Fruit fly (Drosophila melanogaster) whole organism, embryonic: Measurements from ENCODE around the gene CG5214.

ENCODE experiments used
- CG12236 ChIP-seq: fragments of 200-800 bp; sonication (Bioruptor generic); optimal IDR thresholded peaks from 2 replicates; lab custom pipeline; 2016; ENCODE audit warnings: missing biosample characterization, missing genetic modification characterization
- CG15073 ChIP-seq: fragments of 200-800 bp; sonication (Bioruptor generic); optimal IDR thresholded peaks from 2 replicates; lab custom pipeline; 2016; ENCODE audit warnings: missing biosample characterization, missing genetic modification characterization
- CG18011 ChIP-seq: fragments of 200-800 bp; sonication (Bioruptor generic); optimal IDR thresholded peaks from 2 replicates; lab custom pipeline; 2017; ENCODE audit warnings: missing biosample characterization, missing genetic modification characterization, mild to moderate bottlenecking, moderate library complexity, missing genotype
- CG18476 ChIP-seq: fragments of 200-800 bp; sonication (Bioruptor generic); optimal IDR thresholded peaks from 2 replicates; lab custom pipeline; 2016; ENCODE audit warnings: missing biosample characterization, mild to moderate bottlenecking, missing genetic modification characterization
- CG2120 ChIP-seq: fragments of 200-800 bp; sonication (Bioruptor generic); optimal IDR thresholded peaks from 3 replicates; lab custom pipeline; 2016; ENCODE audit warnings: missing biosample characterization, missing genetic modification characterization
- CG2202 ChIP-seq: fragments of 200-800 bp; sonication (Bioruptor generic); optimal IDR thresholded peaks from 2 replicates; lab custom pipeline; 2018; ENCODE audit warnings: missing biosample characterization, mild to moderate bottlenecking, missing genetic modification characterization
- CG3163 ChIP-seq: fragments of 200-800 bp; sonication (Bioruptor generic); optimal IDR thresholded peaks from 3 replicates; lab custom pipeline; 2016; ENCODE audit warnings: missing biosample characterization, missing genetic modification characterization
- CG32767 ChIP-seq: fragments of 200-800 bp; sonication (Bioruptor generic); IDR thresholded peaks from 2 replicates; pipeline ENCODE4 v1.3.6; 2022; ENCODE audit warnings: missing biosample characterization, missing genetic modification characterization
- CG32772 ChIP-seq: fragments of 200-800 bp; sonication (Bioruptor generic); IDR thresholded peaks from 2 replicates; pipeline ENCODE4 v1.3.6; 2022; ENCODE audit warnings: missing biosample characterization, missing genetic modification characterization
- CG3838 ChIP-seq: fragments of 200-800 bp; sonication (Bioruptor generic); optimal IDR thresholded peaks from 3 replicates; lab custom pipeline; 2016; ENCODE audit warnings: missing biosample characterization, missing genetic modification characterization
- CG6272 ChIP-seq: fragments of 200-800 bp; sonication (Bioruptor generic); IDR thresholded peaks from 2 replicates; pipeline ENCODE4 v1.3.6; 2022; ENCODE audit warnings: missing biosample characterization, missing genetic modification characterization
- CG6765 ChIP-seq: fragments of 200-800 bp; sonication (Bioruptor generic); optimal IDR thresholded peaks from 3 replicates; lab custom pipeline; 2017; ENCODE audit warnings: missing biosample characterization, mild to moderate bottlenecking, missing genetic modification characterization
- CG8290 ChIP-seq, 3 experiments: fragments of 200-800 bp; sonication (Bioruptor generic); optimal IDR thresholded peaks; 2 replicates each; lab custom pipeline; 2016 to 2019; ENCODE audit warnings: missing biosample characterization in 3 of 3, missing genetic modification characterization in 3 of 3, mild to moderate bottlenecking in 2 of 3, moderate library complexity in 1 of 3
- CG8359 ChIP-seq: fragments of 200-800 bp; sonication (Bioruptor generic); optimal IDR thresholded peaks from 2 replicates; lab custom pipeline; 2017; ENCODE audit warnings: missing biosample characterization, mild to moderate bottlenecking, missing genetic modification characterization, borderline replicate concordance
- Camta ChIP-seq: fragments of 200-800 bp; sonication (Bioruptor generic); optimal IDR thresholded peaks from 2 replicates; lab custom pipeline; 2016; ENCODE audit warnings: missing biosample characterization, missing genetic modification characterization
- Dfd ChIP-seq, 2 experiments: fragments of >200 bp; optimal IDR thresholded peaks; 2 replicates each; lab custom pipeline; 2017; ENCODE audit warnings: missing biosample characterization in 2 of 2, missing genetic modification characterization in 2 of 2
- ERR ChIP-seq: fragments of 200-800 bp; sonication (Bioruptor generic); optimal IDR thresholded peaks from 2 replicates; lab custom pipeline; 2016; ENCODE audit warnings: missing biosample characterization, missing genetic modification characterization
- Ets65A ChIP-seq: fragments of 200-800 bp; sonication (Bioruptor generic); peaks from one replicate; lab custom pipeline; 2016; ENCODE audit warnings: missing biosample characterization, missing genetic modification characterization
- Ets97D ChIP-seq: fragments of 200-800 bp; sonication (Bioruptor generic); optimal IDR thresholded peaks from 3 replicates; lab custom pipeline; 2016; ENCODE audit warnings: missing biosample characterization, missing genetic modification characterization
- Gsc ChIP-seq: fragments of 200-800 bp; sonication (Bioruptor generic); IDR thresholded peaks from 2 replicates; pipeline ENCODE4 v1.3.6; 2022; ENCODE audit warnings: missing biosample characterization, missing genetic modification characterization
- Hmx ChIP-seq: fragments of 200-800 bp; sonication (Bioruptor generic); optimal IDR thresholded peaks from 2 replicates; lab custom pipeline; 2016; ENCODE audit warnings: missing biosample characterization, missing genetic modification characterization
- Lhr ChIP-seq: fragments of 200-800 bp; sonication (Bioruptor generic); optimal IDR thresholded peaks from 3 replicates; lab custom pipeline; 2017; ENCODE audit warnings: mild to moderate bottlenecking, missing biosample characterization, missing genetic modification reagents, missing genetic modification characterization
- MBD-R2 ChIP-seq: fragments of 200-800 bp; sonication (Bioruptor generic); IDR thresholded peaks from 2 replicates; pipeline ENCODE4 v1.3.6; 2022; ENCODE audit warnings: missing biosample characterization, missing genetic modification characterization
- Mad ChIP-seq: fragments of 200-800 bp; sonication (Bioruptor generic); optimal IDR thresholded peaks from 2 replicates; lab custom pipeline; 2016; ENCODE audit warnings: missing biosample characterization, missing genetic modification characterization
- Max ChIP-seq: fragments of 200-800 bp; sonication (Bioruptor generic); optimal IDR thresholded peaks from 2 replicates; lab custom pipeline; 2016; ENCODE audit warnings: missing biosample characterization, mild to moderate bottlenecking, missing genetic modification characterization
- Med ChIP-seq: fragments of 200-800 bp; sonication (Bioruptor generic); peaks from one replicate; lab custom pipeline; 2016; ENCODE audit warnings: missing biosample characterization, missing genetic modification characterization, mild to moderate bottlenecking, inconsistent platforms, moderate library complexity
- Sox100B ChIP-seq: fragments of 200-800 bp; sonication (Bioruptor generic); optimal IDR thresholded peaks from 3 replicates; lab custom pipeline; 2018; ENCODE audit warnings: missing biosample characterization, mild to moderate bottlenecking, missing genetic modification characterization
- Ssrp ChIP-seq: fragments of 200-800 bp; sonication (Bioruptor generic); optimal IDR thresholded peaks from 2 replicates; lab custom pipeline; 2018; ENCODE audit warnings: missing biosample characterization, mild to moderate bottlenecking, missing genetic modification characterization, moderate library complexity
- YL-1 ChIP-seq: fragments of 200-800 bp; sonication (Bioruptor generic); optimal IDR thresholded peaks from 3 replicates; lab custom pipeline; 2017; ENCODE audit warnings: missing biosample characterization, mild to moderate bottlenecking, missing genetic modification characterization
- az2 ChIP-seq: fragments of 200-800 bp; sonication (Bioruptor generic); optimal IDR thresholded peaks from 3 replicates; lab custom pipeline; 2016; ENCODE audit warnings: missing biosample characterization, missing genetic modification characterization
- bowl ChIP-seq: fragments of 200-800 bp; sonication (Bioruptor generic); IDR thresholded peaks from 2 replicates; pipeline ENCODE4 v1.3.6; 2022; ENCODE audit warnings: missing biosample characterization, missing genetic modification characterization
- crc ChIP-seq: fragments of 200-800 bp; sonication (Bioruptor generic); optimal IDR thresholded peaks from 2 replicates; lab custom pipeline; 2016; ENCODE audit warnings: missing biosample characterization, missing genetic modification characterization
- dmrt99B ChIP-seq: fragments of 200-800 bp; sonication (Bioruptor generic); optimal IDR thresholded peaks from 2 replicates; lab custom pipeline; 2018; ENCODE audit warnings: missing biosample characterization, mild to moderate bottlenecking, missing genetic modification characterization, moderate library complexity
- dpn ChIP-seq, 2 experiments: fragments of 200-800 bp; sonication (Bioruptor generic); optimal IDR thresholded peaks; 3 replicates each; lab custom pipeline; 2016; ENCODE audit warnings: missing biosample characterization in 2 of 2, missing genetic modification characterization in 2 of 2
- exex ChIP-seq: fragments of 200-800 bp; sonication (Bioruptor generic); optimal IDR thresholded peaks from 4 replicates; lab custom pipeline; 2018; ENCODE audit warnings: missing biosample characterization, mild to moderate bottlenecking, missing genetic modification characterization, moderate library complexity
- gcm ChIP-seq: fragments of 200-800 bp; sonication (Bioruptor generic); optimal IDR thresholded peaks from 2 replicates; lab custom pipeline; 2019; ENCODE audit warnings: missing biosample characterization, mild to moderate bottlenecking, missing genetic modification characterization, moderate library complexity
- gem ChIP-seq: fragments of 200-800 bp; sonication (Bioruptor generic); optimal IDR thresholded peaks from 2 replicates; lab custom pipeline; 2019; ENCODE audit warnings: missing biosample characterization, mild to moderate bottlenecking, missing genetic modification characterization, moderate library complexity
- inv ChIP-seq: fragments of 200-800 bp; sonication (Bioruptor generic); IDR thresholded peaks from 2 replicates; pipeline ENCODE4 v1.3.6; 2022; ENCODE audit warnings: missing biosample characterization, missing genetic modification characterization; ENCODE audit not compliant: partially characterized antibody
- lmd ChIP-seq: fragments of 200-800 bp; sonication (Bioruptor generic); IDR thresholded peaks from 2 replicates; pipeline ENCODE4 v1.3.6; 2022; ENCODE audit warnings: missing biosample characterization, missing genetic modification characterization
- otp ChIP-seq: fragments of 200-800 bp; sonication (Bioruptor generic); IDR thresholded peaks from 3 replicates; pipeline ENCODE4, ENCODE4 v1.3.6; 2022; ENCODE audit warnings: missing biosample characterization, missing genetic modification characterization
- pfk ChIP-seq: fragments of 200-800 bp; sonication (Bioruptor generic); optimal IDR thresholded peaks from 2 replicates; lab custom pipeline; 2018; ENCODE audit warnings: missing biosample characterization, mild to moderate bottlenecking, missing genetic modification characterization, moderate library complexity
- pros ChIP-seq: fragments of 200-800 bp; sonication (Bioruptor generic); optimal IDR thresholded peaks from 3 replicates; lab custom pipeline; 2019; ENCODE audit warnings: missing biosample characterization, mild to moderate bottlenecking, missing genetic modification characterization, moderate library complexity
- seq ChIP-seq: fragments of 200-800 bp; sonication (Bioruptor generic); IDR thresholded peaks from 2 replicates; pipeline ENCODE4 v1.3.6; 2022; ENCODE audit warnings: missing biosample characterization, missing genetic modification characterization
- sim ChIP-seq: fragments of 200-800 bp; sonication (Bioruptor generic); IDR thresholded peaks from 2 replicates; pipeline ENCODE4 v1.3.6; 2022; ENCODE audit warnings: missing biosample characterization, missing genetic modification characterization
- slbo ChIP-seq: fragments of 200-800 bp; sonication (Bioruptor generic); IDR thresholded peaks from 2 replicates; pipeline ENCODE4 v1.3.6; 2022; ENCODE audit warnings: missing biosample characterization, missing genetic modification characterization
- slp2 ChIP-seq: fragments of 200-800 bp; sonication (Bioruptor generic); optimal IDR thresholded peaks from 2 replicates; lab custom pipeline; 2016; ENCODE audit warnings: missing biosample characterization, missing genetic modification characterization
- stwl ChIP-seq: fragments of 200-800 bp; sonication (Bioruptor generic); optimal IDR thresholded peaks from 3 replicates; lab custom pipeline; 2018; ENCODE audit warnings: missing biosample characterization, mild to moderate bottlenecking, missing genetic modification characterization, moderate library complexity
- toy ChIP-seq: fragments of 200-800 bp; sonication (Bioruptor generic); IDR thresholded peaks from 2 replicates; pipeline ENCODE4 v1.3.6; 2022; ENCODE audit warnings: missing biosample characterization, missing genetic modification characterization
- wor ChIP-seq: fragments of 200-800 bp; sonication (Bioruptor generic); IDR thresholded peaks from 2 replicates; pipeline ENCODE4 v1.3.6; 2022; ENCODE audit warnings: missing biosample characterization, missing genetic modification characterization
- z ChIP-seq: fragments of 200-800 bp; sonication (Bioruptor generic); IDR thresholded peaks from 3 replicates; pipeline ENCODE4 v1.3.6; 2022; ENCODE audit warnings: missing biosample characterization, missing genetic modification characterization

The CG5214 gene

dm6 chr3R:11216156-11216630, 27.9 kb upstream of the CG5214 start, which contains the start of the genes RpS25 and CG4820 (continued):
- peak; percentile 76 for TF ChIP-seq CG18476 (GFP tag; lab: Kevin White, UChicago)
- peak; percentile 89 for TF ChIP-seq gcm (GFP tag; lab: Kevin White, UChicago)
- peak; percentile 77; the same call in 1 of the 2 replicates for TF ChIP-seq seq
- peak; percentile 92 for TF ChIP-seq Sox100B
- peak; percentile 97 for TF ChIP-seq CG6765 (GFP tag; lab: Kevin White, UChicago)
- TF ChIP-seq sim (GFP tag; lab: Robert Waterston, UW) = peak; percentile 71
- TF ChIP-seq CG2120 (GFP tag; lab: Kevin White, UChicago) = peak; percentile 78
- peak; percentile 82 for TF ChIP-seq dmrt99B (tag; lab: Kevin White, UChicago)
- peak; percentile 82 for TF ChIP-seq CG3163
- TF ChIP-seq Mad = peak; percentile 91
- peak; percentile 91 for TF ChIP-seq MBD-R2
- peak; percentile 89 for TF ChIP-seq CG8290 (GFP tag; optimal IDR thresholded peaks at IDR 0.05; lab: Kevin White, UChicago)
- peak; percentile 89 to 97 for TF ChIP-seq CG8290 (tag; optimal IDR thresholded peaks at IDR 0.05; lab: Kevin White, UChicago)
- TF ChIP-seq pfk (GFP tag; lab: Kevin White, UChicago) = peak; percentile 84
- peak; percentile 90 for TF ChIP-seq otp (GFP tag; lab: Robert Waterston, UW)
- TF ChIP-seq CG15073 (GFP tag; lab: Kevin White, UChicago) = peak; percentile 9
- peak; percentile 36; the same call in 1 of the 2 replicates for TF ChIP-seq toy (GFP tag; lab: Robert Waterston, UW)
- TF ChIP-seq ERR (GFP tag; lab: Kevin White, UChicago) = peak; percentile 77
- TF ChIP-seq dpn (GFP tag; optimal IDR thresholded peaks at IDR 0.05; lab: Kevin White, UChicago) = peak; percentile 80 to 94
- TF ChIP-seq CG18011 (GFP tag; lab: Kevin White, UChicago) = peak; percentile 84
- TF ChIP-seq CG12236 = peak; percentile 89
- peak; percentile 2 for TF ChIP-seq pros (GFP tag; lab: Kevin White, UChicago)
- peak; percentile 90 for TF ChIP-seq Lhr (GFP tag; lab: Kevin White, UChicago)
- TF ChIP-seq Camta (GFP tag; lab: Kevin White, UChicago) = peak; percentile 94
- TF ChIP-seq YL-1 (GFP tag; lab: Kevin White, UChicago) = peak; percentile 99
- TF ChIP-seq Gsc = no peak
- TF ChIP-seq Ets65A (GFP tag; lab: Kevin White, UChicago) = peak; percentile 99
- peak; percentile 70 for TF ChIP-seq az2 (GFP tag; lab: Kevin White, UChicago)
- TF ChIP-seq CG2202 = peak; percentile 85
- TF ChIP-seq Hmx (GFP tag; lab: Kevin White, UChicago) = peak; percentile 25
- peak; percentile 90 for TF ChIP-seq slp2
- TF ChIP-seq Ssrp (tag; lab: Kevin White, UChicago) = peak; percentile 81
- TF ChIP-seq CG3838 = peak; percentile 75
- peak; percentile 78 for TF ChIP-seq inv (GFP tag; lab: Robert Waterston, UW)
- peak; percentile 99 for TF ChIP-seq Med (GFP tag; lab: Kevin White, UChicago)
- no peak for TF ChIP-seq Dfd (GFP tag; optimal IDR thresholded peaks at IDR 0.05; lab: Kevin White, UChicago)
- TF ChIP-seq Ets97D = peak; percentile 100
- peak; percentile 79 for TF ChIP-seq CG32772 (GFP tag; lab: Robert Waterston, UW)
- TF ChIP-seq crc = peak; percentile 88
- TF ChIP-seq slbo = peak; percentile 86
- TF ChIP-seq wor (GFP tag; lab: Robert Waterston, UW) = 0 out of 2 replicates have a peak, but pooled peaks have one; percentile 44
- peak; percentile 80 for TF ChIP-seq gem (tag; lab: Kevin White, UChicago)
- peak; percentile 77 for TF ChIP-seq CG6272 (GFP tag; lab: Robert Waterston, UW)
- TF ChIP-seq z (GFP tag; lab: Robert Waterston, UW) = 0 out of 3 replicates have a peak, but pooled peaks have one; percentile 54
- TF ChIP-seq stwl (tag; lab: Kevin White, UChicago) = peak; percentile 88
- TF ChIP-seq Max (GFP tag; lab: Kevin White, UChicago) = peak; percentile 94
- peak; percentile 72 for TF ChIP-seq lmd (GFP tag; lab: Robert Waterston, UW)
- peak; percentile 69 for TF ChIP-seq exex (tag; lab: Kevin White, UChicago)
- peak; percentile 66; the same call in 1 of the 2 replicates for TF ChIP-seq CG32767 (GFP tag; lab: Robert Waterston, UW)
- peak; percentile 84 for TF ChIP-seq CG8359
- TF ChIP-seq bowl (GFP tag; lab: Robert Waterston, UW) = peak; percentile 71
